Fruit fly (Drosophila melanogaster): ENCODE results near the gene dsx-c73A.

- TF ChIP-seq Dll (optimal IDR thresholded peaks at IDR 0.05): no peak
- TF ChIP-seq EcR (GFP tag; optimal IDR thresholded peaks at IDR 0.05): no peak
- no peak for TF ChIP-seq psq (optimal IDR thresholded peaks at IDR 0.05)
- no peak for TF ChIP-seq CG8478 (optimal IDR thresholded peaks at IDR 0.05)
Observed at dm6 chr3L:16431056-16431455, 20.7 kb downstream of the dsx-c73A start.

Data from whole organism.